Fruit fly (Drosophila melanogaster) whole organism, embryonic: ENCODE data around the gene Doc1.

Experiments
- BtbVII ChIP-seq: fragments of 200-800 bp; sonication (Bioruptor generic); optimal IDR thresholded peaks from 3 replicates; lab custom pipeline; 2017; ENCODE audit warnings: missing biosample characterization, mild to moderate bottlenecking, missing genetic modification characterization
- CG10267 ChIP-seq: fragments of 200-800 bp; sonication (Bioruptor generic); optimal IDR thresholded peaks from 2 replicates; lab custom pipeline; 2018; ENCODE audit warnings: missing biosample characterization, mild to moderate bottlenecking, missing genetic modification characterization, moderate library complexity
- CG11456 ChIP-seq: fragments of 200-800 bp; sonication (Bioruptor generic); IDR thresholded peaks from 3 replicates; pipeline ENCODE4 v1.3.6; 2022; ENCODE audit warnings: missing biosample characterization, missing genetic modification characterization
- CG12155 ChIP-seq: fragments of 200-800 bp; sonication (Bioruptor generic); optimal IDR thresholded peaks from 3 replicates; lab custom pipeline; 2016; ENCODE audit warnings: missing biosample characterization, missing genetic modification characterization
- CG12299 ChIP-seq: fragments of 200-800 bp; sonication (Bioruptor generic); optimal IDR thresholded peaks from 2 replicates; lab custom pipeline; 2018; ENCODE audit warnings: missing biosample characterization, mild to moderate bottlenecking, missing genetic modification characterization
- CG13123 ChIP-seq: fragments of 200-800 bp; sonication (Bioruptor generic); optimal IDR thresholded peaks from 2 replicates; lab custom pipeline; 2016; ENCODE audit warnings: missing biosample characterization, missing genetic modification characterization
- CG13424 ChIP-seq: fragments of 200-800 bp; sonication (Bioruptor generic); optimal IDR thresholded peaks from 2 replicates; lab custom pipeline; 2019; ENCODE audit warnings: missing biosample characterization, mild to moderate bottlenecking, missing genetic modification characterization, moderate library complexity
- CG1529 ChIP-seq: fragments of 200-800 bp; sonication (Bioruptor generic); optimal IDR thresholded peaks from 3 replicates; lab custom pipeline; 2018; ENCODE audit warnings: missing biosample characterization, missing genetic modification characterization
- CG1603 ChIP-seq: fragments of 200-800 bp; sonication (Bioruptor generic); optimal IDR thresholded peaks from 2 replicates; lab custom pipeline; 2019; ENCODE audit warnings: missing biosample characterization, mild to moderate bottlenecking, missing genetic modification characterization, moderate library complexity
- CG17186 ChIP-seq: fragments of 200-800 bp; sonication (Bioruptor generic); optimal IDR thresholded peaks from 3 replicates; lab custom pipeline; 2017; ENCODE audit warnings: missing biosample characterization, missing genetic modification reagents, missing genetic modification characterization
- CG18262 ChIP-seq: fragments of 200-800 bp; optimal IDR thresholded peaks from 3 replicates; lab custom pipeline; 2019; ENCODE audit warnings: missing biosample characterization, mild to moderate bottlenecking, missing genetic modification characterization, moderate library complexity
- CG2875 ChIP-seq: fragments of 200-800 bp; sonication (Bioruptor generic); optimal IDR thresholded peaks from 2 replicates; lab custom pipeline; 2017; ENCODE audit warnings: missing biosample characterization, mild to moderate bottlenecking, missing genetic modification characterization, missing genetic modification reagents
- CG2889 ChIP-seq: fragments of 200-800 bp; sonication (Bioruptor generic); IDR thresholded peaks from 3 replicates; pipeline ENCODE4 v1.3.6; 2022; ENCODE audit warnings: missing biosample characterization, missing genetic modification characterization
- CG6791 ChIP-seq: fragments of 200-800 bp; sonication (Bioruptor generic); IDR thresholded peaks from 3 replicates; pipeline ENCODE4 v1.3.6; 2022; ENCODE audit warnings: missing biosample characterization, missing genetic modification characterization; ENCODE audit not compliant: partially characterized antibody
- CG7928 ChIP-seq: fragments of 200-800 bp; sonication (Bioruptor generic); optimal IDR thresholded peaks from 2 replicates; lab custom pipeline; 2017; ENCODE audit warnings: missing biosample characterization, mild to moderate bottlenecking, missing genetic modification characterization
- CG8290 ChIP-seq, 3 experiments: fragments of 200-800 bp; sonication (Bioruptor generic); optimal IDR thresholded peaks; 2 replicates each; lab custom pipeline; 2016 to 2019; ENCODE audit warnings: missing biosample characterization in 3 of 3, missing genetic modification characterization in 3 of 3, mild to moderate bottlenecking in 2 of 3, moderate library complexity in 1 of 3
- CG8478 ChIP-seq: fragments of >200 bp; optimal IDR thresholded peaks from 2 replicates; lab custom pipeline; 2018
- CG8924 ChIP-seq: fragments of 200-800 bp; optimal IDR thresholded peaks from 3 replicates; lab custom pipeline; 2019; ENCODE audit warnings: missing biosample characterization, mild to moderate bottlenecking, missing genetic modification characterization, moderate library complexity
- CG9437 ChIP-seq: fragments of 200-800 bp; sonication (Bioruptor generic); optimal IDR thresholded peaks from 2 replicates; lab custom pipeline; 2018; ENCODE audit warnings: missing biosample characterization, mild to moderate bottlenecking, missing genetic modification characterization
- CG9727 ChIP-seq: fragments of 200-800 bp; sonication (Bioruptor generic); optimal IDR thresholded peaks from 3 replicates; lab custom pipeline; 2017; ENCODE audit warnings: missing biosample characterization, mild to moderate bottlenecking, missing genetic modification characterization
- CG9932 ChIP-seq: fragments of 200-800 bp; sonication (Bioruptor generic); IDR thresholded peaks from 2 replicates; pipeline ENCODE4 v1.3.6; 2022; ENCODE audit warnings: missing biosample characterization, missing genetic modification characterization
- Dll ChIP-seq: fragments of 200-800 bp; sonication (Bioruptor generic); IDR thresholded peaks from 4 replicates; pipeline ENCODE4 v1.3.6; 2022; ENCODE audit warnings: missing biosample characterization, missing genetic modification characterization; ENCODE audit not compliant: partially characterized antibody
- Elba2 ChIP-seq: fragments of 200-800 bp; sonication (Bioruptor generic); optimal IDR thresholded peaks from 3 replicates; lab custom pipeline; 2016; ENCODE audit warnings: missing biosample characterization, missing genetic modification characterization
- Fer1 ChIP-seq: fragments of 200-800 bp; sonication (Bioruptor generic); optimal IDR thresholded peaks from 2 replicates; lab custom pipeline; 2017; ENCODE audit warnings: missing biosample characterization, mild to moderate bottlenecking, missing genetic modification characterization
- HmgD ChIP-seq: fragments of 200-800 bp; sonication (Bioruptor generic); optimal IDR thresholded peaks from 3 replicates; lab custom pipeline; 2016; ENCODE audit warnings: missing biosample characterization, missing genetic modification characterization
- Hr3 ChIP-seq: fragments of 200-800 bp; sonication (Bioruptor generic); optimal IDR thresholded peaks from 3 replicates; lab custom pipeline; 2016; ENCODE audit warnings: missing biosample characterization, missing genetic modification characterization
- Med ChIP-seq: fragments of 200-800 bp; sonication (Bioruptor generic); peaks from one replicate; lab custom pipeline; 2016; ENCODE audit warnings: missing biosample characterization, missing genetic modification characterization, mild to moderate bottlenecking, inconsistent platforms, moderate library complexity
- Poxn ChIP-seq: fragments of 200-800 bp; sonication (Bioruptor generic); IDR thresholded peaks from 2 replicates; pipeline ENCODE4 v1.3.6; 2022; ENCODE audit warnings: missing biosample characterization, missing genetic modification characterization
- Rfx ChIP-seq: fragments of 200-800 bp; sonication (Bioruptor generic); IDR thresholded peaks from 2 replicates; pipeline ENCODE4 v1.3.6; 2022; ENCODE audit warnings: missing biosample characterization, missing genetic modification characterization
- YL-1 ChIP-seq: fragments of 200-800 bp; sonication (Bioruptor generic); optimal IDR thresholded peaks from 3 replicates; lab custom pipeline; 2017; ENCODE audit warnings: missing biosample characterization, mild to moderate bottlenecking, missing genetic modification characterization
- bcd ChIP-seq: fragments of 200-800 bp; sonication (Bioruptor generic); optimal IDR thresholded peaks from 2 replicates; lab custom pipeline; 2017; ENCODE audit warnings: missing biosample characterization, mild to moderate bottlenecking, missing genetic modification characterization
- dimm ChIP-seq: fragments of 200-800 bp; sonication (Bioruptor generic); IDR thresholded peaks from 2 replicates; pipeline ENCODE4 v1.3.6; 2022; ENCODE audit warnings: missing biosample characterization, missing genetic modification characterization
- disco-r ChIP-seq: fragments of 200-800 bp; sonication (Bioruptor generic); optimal IDR thresholded peaks from 2 replicates; lab custom pipeline; 2016; ENCODE audit warnings: missing biosample characterization, missing genetic modification characterization
- eve ChIP-seq, 2 experiments: fragments of >200 bp; optimal IDR thresholded peaks; 2 replicates each; lab custom pipeline; 2017; ENCODE audit warnings: missing biosample characterization in 2 of 2, missing genetic modification characterization in 2 of 2
- fd64A ChIP-seq: fragments of 200-800 bp; sonication (Bioruptor generic); optimal IDR thresholded peaks from 3 replicates; lab custom pipeline; 2018; ENCODE audit warnings: missing biosample characterization, mild to moderate bottlenecking, missing genetic modification characterization
- gsb-n ChIP-seq: fragments of 200-800 bp; sonication (Bioruptor generic); optimal IDR thresholded peaks from 3 replicates; lab custom pipeline; 2018; ENCODE audit warnings: missing biosample characterization, mild to moderate bottlenecking, missing genetic modification characterization
- hb ChIP-seq: fragments of 200-800 bp; sonication (Bioruptor generic); IDR thresholded peaks from 3 replicates; pipeline ENCODE4 v1.3.6; 2022; ENCODE audit warnings: missing biosample characterization, missing genetic modification characterization; ENCODE audit not compliant: partially characterized antibody
- hkb ChIP-seq, 2 experiments: fragments of 200-800 bp in 1 of 2; fragments of >200 bp in 1 of 2; sonication (Bioruptor generic) in 1 of 2; IDR thresholded peaks in 1 of 2; optimal IDR thresholded peaks in 1 of 2; 2 replicates each; pipeline versions ENCODE4 v1.3.6 to Lab custom; 2017 to 2022; ENCODE audit warnings: missing biosample characterization in 1 of 2, missing genetic modification characterization in 1 of 2
- inv ChIP-seq: fragments of 200-800 bp; sonication (Bioruptor generic); IDR thresholded peaks from 2 replicates; pipeline ENCODE4 v1.3.6; 2022; ENCODE audit warnings: missing biosample characterization, missing genetic modification characterization; ENCODE audit not compliant: partially characterized antibody
- onecut ChIP-seq: fragments of 200-800 bp; sonication (Bioruptor generic); IDR thresholded peaks from 2 replicates; pipeline ENCODE4 v1.3.6; 2022; ENCODE audit warnings: missing biosample characterization, missing genetic modification characterization
- pnt ChIP-seq: fragments of 200-800 bp; sonication (Bioruptor generic); optimal IDR thresholded peaks from 3 replicates; lab custom pipeline; 2016; ENCODE audit warnings: missing biosample characterization, missing genetic modification characterization
- pum ChIP-seq: fragments of 200-800 bp; sonication (Bioruptor generic); optimal IDR thresholded peaks from 2 replicates; lab custom pipeline; 2016; ENCODE audit warnings: missing biosample characterization, missing genetic modification characterization
- repo ChIP-seq: fragments of 200-800 bp; sonication (Bioruptor generic); optimal IDR thresholded peaks from 2 replicates; lab custom pipeline; 2016; ENCODE audit warnings: missing biosample characterization, missing genetic modification characterization
- sd ChIP-seq: fragments of 200-800 bp; sonication (Bioruptor generic); optimal IDR thresholded peaks from 3 replicates; lab custom pipeline; 2018; ENCODE audit warnings: missing biosample characterization, mild to moderate bottlenecking, missing genetic modification characterization, moderate library complexity
- seq ChIP-seq: fragments of 200-800 bp; sonication (Bioruptor generic); IDR thresholded peaks from 2 replicates; pipeline ENCODE4 v1.3.6; 2022; ENCODE audit warnings: missing biosample characterization, missing genetic modification characterization
- slbo ChIP-seq: fragments of 200-800 bp; sonication (Bioruptor generic); IDR thresholded peaks from 2 replicates; pipeline ENCODE4 v1.3.6; 2022; ENCODE audit warnings: missing biosample characterization, missing genetic modification characterization
- stc ChIP-seq: fragments of 200-800 bp; sonication (Bioruptor generic); IDR thresholded peaks from 2 replicates; pipeline ENCODE4 v1.3.6; 2022; ENCODE audit warnings: missing biosample characterization, missing genetic modification characterization
- vnd ChIP-seq: fragments of 200-800 bp; sonication (Bioruptor generic); IDR thresholded peaks from 3 replicates; pipeline ENCODE4 v1.3.6; 2022; ENCODE audit warnings: missing biosample characterization, missing genetic modification characterization; ENCODE audit not compliant: partially characterized antibody
- wdn ChIP-seq: fragments of 200-800 bp; sonication (Bioruptor generic); IDR thresholded peaks from 2 replicates; pipeline ENCODE4 v1.3.6; 2022; ENCODE audit warnings: missing biosample characterization, missing genetic modification characterization

Doc1 gene

dm6 chr3L:8997686-8998239 is 43.4 kb upstream of the Doc1 start, which contains the start of the genes smg and CG5087 (continued):
- TF ChIP-seq CG18262 (tag; lab: Kevin White, UChicago), result peak; percentile 25
- TF ChIP-seq BtbVII (GFP tag; lab: Kevin White, UChicago), result peak; percentile 14
- peak; percentile 58 for TF ChIP-seq bcd (GFP tag; lab: Kevin White, UChicago)
- peak; percentile 1 for TF ChIP-seq CG13123 (GFP tag; lab: Kevin White, UChicago)
- peak; percentile 2 for TF ChIP-seq pum
- TF ChIP-seq Med, result peak; percentile 92
- TF ChIP-seq CG2889 (GFP tag; lab: Robert Waterston, UW), result no peak
- TF ChIP-seq CG10267 (tag; lab: Kevin White, UChicago), result peak; percentile 78
- TF ChIP-seq CG12155, result peak; percentile 44
- peak; percentile 52 for TF ChIP-seq Hr3 (GFP tag; lab: Kevin White, UChicago)
- peak; percentile 38 for TF ChIP-seq CG13424 (tag; lab: Kevin White, UChicago)
- TF ChIP-seq stc (GFP tag; lab: Robert Waterston, UW), result no peak
- TF ChIP-seq dimm (GFP tag; lab: Robert Waterston, UW), result no peak
- TF ChIP-seq Rfx (GFP tag; lab: Robert Waterston, UW), result peak; percentile 77
- TF ChIP-seq repo (GFP tag; lab: Kevin White, UChicago), result peak; percentile 63
- peak; percentile 40 for TF ChIP-seq CG9727 (GFP tag; lab: Kevin White, UChicago)
- peak; percentile 87 for TF ChIP-seq sd (tag; lab: Kevin White, UChicago)
- peak; percentile 81 for TF ChIP-seq slbo
- peak; percentile 85 for TF ChIP-seq CG6791
- peak; percentile 84 for TF ChIP-seq CG17186 (GFP tag; lab: Kevin White, UChicago)
- no peak for TF ChIP-seq seq (GFP tag; lab: Robert Waterston, UW)
- TF ChIP-seq CG9437, result no peak
- no peak for TF ChIP-seq Poxn (GFP tag; lab: Robert Waterston, UW)
- no peak for TF ChIP-seq eve (GFP tag; optimal IDR thresholded peaks at IDR 0.05; lab: Kevin White, UChicago)
- TF ChIP-seq gsb-n, result peak; percentile 39
- peak; percentile 100 for TF ChIP-seq Elba2 (GFP tag; lab: Kevin White, UChicago)
- TF ChIP-seq fd64A, result no peak
- no peak for TF ChIP-seq CG1529 (GFP tag; lab: Kevin White, UChicago)
- TF ChIP-seq CG8924 (tag; lab: Kevin White, UChicago), result peak; percentile 86
- TF ChIP-seq pnt (GFP tag; lab: Kevin White, UChicago), result no peak
- TF ChIP-seq CG2875 (GFP tag; lab: Kevin White, UChicago), result no peak
- TF ChIP-seq Fer1 (GFP tag; lab: Kevin White, UChicago), result peak; percentile 16
- peak; percentile 73 for TF ChIP-seq Dll (GFP tag; lab: Robert Waterston, UW)
- TF ChIP-seq vnd (GFP tag; lab: Robert Waterston, UW), result peak; percentile 30; the same call in 1 of the 3 replicates
- TF ChIP-seq wdn (GFP tag; lab: Robert Waterston, UW), result peak; percentile 31; the same call in 1 of the 2 replicates
- peak; percentile 63 for TF ChIP-seq onecut
- peak; percentile 94 for TF ChIP-seq CG1603 (tag; lab: Kevin White, UChicago)
- TF ChIP-seq CG8290 (GFP tag; optimal IDR thresholded peaks at IDR 0.05; lab: Kevin White, UChicago), result peak; percentile 30
- TF ChIP-seq CG8290 (tag; optimal IDR thresholded peaks at IDR 0.05; lab: Kevin White, UChicago), result no peak
- TF ChIP-seq hb (GFP tag; lab: Robert Waterston, UW), result 0 out of 3 replicates have a peak, but pooled peaks have one; percentile 42
- peak; percentile 46; the same call in 1 of the 2 replicates for TF ChIP-seq inv
- TF ChIP-seq CG12299 (tag; lab: Kevin White, UChicago), result peak; percentile 35
- peak; percentile 78 for TF ChIP-seq YL-1 (GFP tag; lab: Kevin White, UChicago)
- TF ChIP-seq disco-r (GFP tag; lab: Kevin White, UChicago), result no peak
- TF ChIP-seq HmgD (GFP tag; lab: Kevin White, UChicago), result peak; percentile 88
- peak; percentile 50; the same call in 1 of the 3 replicates for TF ChIP-seq CG11456 (GFP tag; lab: Robert Waterston, UW)
- peak; percentile 35 for TF ChIP-seq CG8478 (lab: Kevin White, UChicago)
- TF ChIP-seq hkb (optimal IDR thresholded peaks at IDR 0.05; lab: Kevin White, UChicago), result peak; percentile 66
- TF ChIP-seq hkb (GFP tag; IDR thresholded peaks at IDR 0.05; lab: Robert Waterston, UW), result no peak
- TF ChIP-seq CG9932 (GFP tag; lab: Robert Waterston, UW), result peak; percentile 80
- TF ChIP-seq CG7928 (GFP tag; lab: Kevin White, UChicago), result peak; percentile 42
